Worm (Caenorhabditis elegans) whole organism, young adult: ENCODE results near the gene ugt-29.

Source experiments
- B0035.1 ChIP-seq: sonication (generic microtip); optimal IDR thresholded peaks from 2 replicates; lab custom pipeline; 2016; ENCODE audit warnings: missing genetic modification characterization, mild to moderate bottlenecking, missing compliant biosample characterization, missing genotype, missing genetic modification reagents
- F49E8.2 ChIP-seq: sonication (generic microtip); optimal IDR thresholded peaks from 3 replicates; lab custom pipeline; 2017; ENCODE audit warnings: missing genetic modification characterization, mild to moderate bottlenecking, missing compliant biosample characterization, antibody characterized with exemption, moderate library complexity; ENCODE audit not compliant: insufficient read depth
- K11D2.4 ChIP-seq: fragments of 200-800 bp; sonication (Bioruptor generic); IDR thresholded peaks from 2 replicates; pipeline ENCODE4 v1.3.6; 2022; ENCODE audit warnings: missing genetic modification reagents, missing genetic modification characterization, missing compliant biosample characterization
- T26A5.8 ChIP-seq: sonication (generic microtip); optimal IDR thresholded peaks from 2 replicates; lab custom pipeline; 2016; ENCODE audit warnings: missing genetic modification characterization, missing compliant biosample characterization
- Y53F4B.3 ChIP-seq: fragments of 200-800 bp; sonication (Bioruptor generic); IDR thresholded peaks from 2 replicates; pipeline ENCODE4 v1.3.6; 2022; ENCODE audit warnings: missing genetic modification reagents, missing genetic modification characterization, missing compliant biosample characterization
- Y53G8AR.9 ChIP-seq: fragments of 200-800 bp; sonication (Bioruptor generic); conservative IDR thresholded peaks from 2 replicates; pipeline ENCODE4 v1.3.6; 2022; ENCODE audit warnings: missing genetic modification reagents, missing genetic modification characterization, missing compliant biosample characterization
- Y67H2A.10 ChIP-seq: fragments of 200-800 bp; sonication (Bioruptor generic); conservative IDR thresholded peaks from 2 replicates; pipeline ENCODE4 v1.3.6; 2022; ENCODE audit warnings: missing genetic modification reagents, missing genetic modification characterization, missing compliant biosample characterization
- aptf-2 ChIP-seq: fragments of 200-800 bp; sonication (Bioruptor generic); conservative IDR thresholded peaks from 2 replicates; pipeline ENCODE4 v1.3.6; 2022; ENCODE audit warnings: missing genetic modification reagents, missing genetic modification characterization, missing compliant biosample characterization
- atf-7 ChIP-seq: sonication (generic microtip); optimal IDR thresholded peaks from 2 replicates; lab custom pipeline; 2017; ENCODE audit warnings: mild to moderate bottlenecking, missing genetic modification characterization, missing compliant biosample characterization
- attf-6 ChIP-seq: fragments of 200-800 bp; sonication (Bioruptor generic); IDR thresholded peaks from 2 replicates; pipeline ENCODE4 v1.3.6; 2022; ENCODE audit warnings: missing genetic modification reagents, missing genetic modification characterization, missing compliant biosample characterization
- ccch-3 ChIP-seq: fragments of 200-800 bp; sonication (Bioruptor generic); optimal IDR thresholded peaks from 2 replicates; lab custom pipeline; 2018; ENCODE audit warnings: mild to moderate bottlenecking, missing genetic modification characterization, missing compliant biosample characterization
- ceh-27 ChIP-seq: fragments of 200-800 bp; sonication (Bioruptor generic); optimal IDR thresholded peaks from 2 replicates; lab custom pipeline; 2018; ENCODE audit warnings: mild to moderate bottlenecking, missing genetic modification characterization, moderate library complexity, missing compliant biosample characterization
- ceh-91 ChIP-seq: fragments of 200-800 bp; sonication (Bioruptor generic); IDR thresholded peaks from 2 replicates; pipeline ENCODE4 v1.3.6; 2022; ENCODE audit warnings: missing genetic modification reagents, missing genetic modification characterization, missing compliant biosample characterization
- dox-1 ChIP-seq: fragments of 200-800 bp; sonication (Bioruptor generic); IDR thresholded peaks from 2 replicates; pipeline ENCODE4 v1.3.6; 2022; ENCODE audit warnings: missing genetic modification reagents, missing genetic modification characterization, missing compliant biosample characterization
- dpl-1 ChIP-seq: fragments of 150-350 bp; optimal IDR thresholded peaks from 2 replicates; lab custom pipeline; 2014; ENCODE audit warnings: missing biosample characterization, missing genetic modification reagents, missing genetic modification characterization
- efl-1 ChIP-seq: fragments of 150-350 bp; optimal IDR thresholded peaks from 2 replicates; lab custom pipeline; 2014; ENCODE audit warnings: missing biosample characterization, missing genetic modification reagents, missing genetic modification characterization
- egrh-3 ChIP-seq: fragments of 200-800 bp; sonication (Bioruptor generic); IDR thresholded peaks from 2 replicates; pipeline ENCODE4 v1.3.6; 2022; ENCODE audit warnings: missing genetic modification reagents, missing genetic modification characterization, missing compliant biosample characterization
- gei-17 ChIP-seq: fragments of 200-800 bp; sonication (Bioruptor generic); optimal IDR thresholded peaks from 2 replicates; lab custom pipeline; 2018; ENCODE audit warnings: mild to moderate bottlenecking, missing genetic modification characterization, missing compliant biosample characterization
- hlh-26 ChIP-seq: fragments of 200-800 bp; sonication (Bioruptor generic); conservative IDR thresholded peaks from 2 replicates; pipeline ENCODE4 v1.3.6; 2022; ENCODE audit warnings: missing genetic modification reagents, missing genetic modification characterization, missing compliant biosample characterization
- hrde-1 ChIP-seq: sonication (generic microtip); optimal IDR thresholded peaks from 2 replicates; lab custom pipeline; 2016; ENCODE audit warnings: missing genetic modification characterization, mild to moderate bottlenecking, missing compliant biosample characterization, moderate library complexity, missing genotype, missing genetic modification reagents, borderline replicate concordance
- hsf-1 ChIP-seq: fragments of 200-800 bp; sonication (Bioruptor generic); IDR thresholded peaks from 2 replicates; pipeline ENCODE4 v1.3.6; 2022; ENCODE audit warnings: missing genetic modification reagents, missing genetic modification characterization, missing compliant biosample characterization
- lin-26 ChIP-seq: fragments of 200-800 bp; sonication (Bioruptor generic); IDR thresholded peaks from 2 replicates; pipeline ENCODE4 v1.3.6; 2022; ENCODE audit warnings: missing genetic modification reagents, missing genetic modification characterization, missing compliant biosample characterization
- lin-35 ChIP-seq, 3 experiments: fragments of 150-350 bp in 2 of 3; sonication (generic microtip) in 1 of 3; optimal IDR thresholded peaks; 2 replicates each; lab custom pipeline; 2014 to 2018; ENCODE audit warnings: missing biosample characterization in 3 of 3, missing genetic modification characterization in 3 of 3, missing genetic modification reagents in 3 of 3
- lir-1 ChIP-seq: fragments of 200-800 bp; sonication (Bioruptor generic); conservative IDR thresholded peaks from 2 replicates; pipeline ENCODE4 v1.3.6; 2022; ENCODE audit warnings: missing genetic modification reagents, missing genetic modification characterization, missing compliant biosample characterization
- lsl-1 ChIP-seq: fragments of 200-800 bp; sonication (Bioruptor generic); optimal IDR thresholded peaks from 2 replicates; lab custom pipeline; 2018; ENCODE audit warnings: mild to moderate bottlenecking, missing genetic modification characterization, moderate library complexity, missing compliant biosample characterization
- madf-3 ChIP-seq: fragments of 200-800 bp; sonication (Bioruptor generic); IDR thresholded peaks from 2 replicates; pipeline ENCODE4 v1.3.6; 2022; ENCODE audit warnings: missing genetic modification reagents, missing genetic modification characterization, missing compliant biosample characterization
- rcor-1 ChIP-seq: fragments of 200-800 bp; sonication (Bioruptor generic); IDR thresholded peaks from 2 replicates; pipeline ENCODE4 v1.3.6; 2022; ENCODE audit warnings: missing genetic modification reagents, missing genetic modification characterization, missing compliant biosample characterization
- repo-1 ChIP-seq: sonication (generic microtip); optimal IDR thresholded peaks from 2 replicates; lab custom pipeline; 2017; ENCODE audit warnings: mild to moderate bottlenecking, missing genetic modification characterization, missing compliant biosample characterization
- sdz-38 ChIP-seq: sonication (generic microtip); optimal IDR thresholded peaks from 2 replicates; lab custom pipeline; 2016; ENCODE audit warnings: missing genotype, missing genetic modification characterization, missing compliant biosample characterization
- snpc-1.3 ChIP-seq: sonication (generic microtip); optimal IDR thresholded peaks from 2 replicates; lab custom pipeline; 2017; ENCODE audit warnings: missing genetic modification characterization, mild to moderate bottlenecking, missing compliant biosample characterization, antibody characterized with exemption, moderate library complexity, missing genotype, missing genetic modification reagents; ENCODE audit not compliant: insufficient read depth
- somi-1 ChIP-seq: fragments of 200-800 bp; sonication (Bioruptor generic); optimal IDR thresholded peaks from 2 replicates; lab custom pipeline; 2018; ENCODE audit warnings: mild to moderate bottlenecking, missing genetic modification characterization, missing compliant biosample characterization
- tbp1 ChIP-seq: fragments of 200-800 bp; sonication (Bioruptor generic); optimal IDR thresholded peaks from 2 replicates; lab custom pipeline; 2018; ENCODE audit warnings: mild to moderate bottlenecking, missing genetic modification characterization, missing compliant biosample characterization
- tlf-1 ChIP-seq: fragments of 200-800 bp; sonication (Bioruptor generic); optimal IDR thresholded peaks from 2 replicates; lab custom pipeline; 2018; ENCODE audit warnings: mild to moderate bottlenecking, missing genetic modification characterization, missing compliant biosample characterization
- ztf-25 ChIP-seq: fragments of 200-800 bp; sonication (Bioruptor generic); IDR thresholded peaks from 2 replicates; pipeline ENCODE4 v1.3.6; 2022; ENCODE audit warnings: missing genetic modification reagents, missing genetic modification characterization, missing compliant biosample characterization
- ztf-3 ChIP-seq: fragments of 200-800 bp; sonication (Bioruptor generic); optimal IDR thresholded peaks from 2 replicates; lab custom pipeline; 2018; ENCODE audit warnings: mild to moderate bottlenecking, missing genetic modification characterization, missing compliant biosample characterization

Gene ugt-29

ce11 chrV:664337-664847 lies 35.0 kb downstream of the ugt-29 start, which contains the start of the genes F31F4.11 and srh-266:
Gene F31F4.11 (minus strand): TSS chrV:664437.
Gene srh-266 (plus strand): TSS chrV:664797.
- TF ChIP-seq dox-1 (GFP tag; lab: Robert Waterston, UW): no peak
- no peak for TF ChIP-seq somi-1 (GFP tag; lab: Kevin White, UChicago)
- no peak for TF ChIP-seq aptf-2 (GFP tag; lab: Robert Waterston, UW)
- TF ChIP-seq hlh-26: no peak
- TF ChIP-seq hrde-1 (tag; lab: Kevin White, UChicago): no peak
- no peak for TF ChIP-seq lin-26 (GFP tag; lab: Robert Waterston, UW)
- no peak for TF ChIP-seq Y53F4B.3
- TF ChIP-seq dpl-1 (GFP tag; lab: Kevin White, UChicago): no peak
- TF ChIP-seq B0035.1 (tag; lab: Kevin White, UChicago): no peak
- no peak for TF ChIP-seq lir-1 (GFP tag; lab: Robert Waterston, UW)
- no peak for TF ChIP-seq tlf-1
- TF ChIP-seq ztf-3 (GFP tag; lab: Kevin White, UChicago): no peak
- no peak for TF ChIP-seq ztf-25 (GFP tag; lab: Robert Waterston, UW)

- TF ChIP-seq atf-7 (no peak), hrde-1 (tag; lab: Kevin White, UChicago) (no peak), ceh-27 (GFP tag; lab: Kevin White, UChicago) (no peak), K11D2.4 (GFP tag; lab: Robert Waterston, UW) (no peak), lin-35 (GFP tag; optimal IDR thresholded peaks at IDR 0.05; lab: Kevin White, UChicago) (no peak), snpc-1.3 (tag; lab: Kevin White, UChicago) (no peak), lsl-1 (GFP tag; lab: Kevin White, UChicago) (no peak), gei-17 (GFP tag; lab: Kevin White, UChicago) (no peak), tbp1 (no peak), rcor-1 (GFP tag; lab: Robert Waterston, UW) (no peak), Y67H2A.10 (no peak), Y53G8AR.9 (GFP tag; lab: Robert Waterston, UW) (no peak), efl-1 (GFP tag; lab: Kevin White, UChicago) (no peak), attf-6 (GFP tag; lab: Robert Waterston, UW) (no peak), T26A5.8 (no peak), ccch-3 (GFP tag; lab: Kevin White, UChicago) (no peak), F49E8.2 (no peak), repo-1 (tag; lab: Kevin White, UChicago) (no peak)
Observed at ce11 chrV:660210-660609, 39.2 kb downstream of the ugt-29 start, which contains the start of gene F31F4.17. Gene F31F4.17 (minus strand): TSS chrV:660310.

DNA sequence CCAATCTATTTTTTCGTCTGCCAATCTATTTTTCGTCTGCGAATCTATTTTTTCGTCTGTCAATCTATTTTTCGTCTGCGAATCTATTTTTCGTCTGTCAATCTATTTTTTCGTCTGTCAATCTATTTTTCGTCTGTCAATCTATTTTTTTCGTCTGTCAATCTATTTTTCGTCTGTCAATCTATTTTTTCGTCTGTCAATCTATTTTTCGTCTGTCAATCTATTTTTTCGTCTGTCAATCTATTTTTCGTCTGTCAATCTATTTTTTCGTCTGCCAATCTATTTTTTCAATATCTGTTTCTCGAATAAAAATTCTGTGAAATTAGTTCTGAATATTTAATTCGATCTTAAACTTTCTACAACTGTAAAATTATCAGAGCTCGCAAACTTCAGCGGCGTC lies 41.2 kb downstream of the ugt-29 start:
- peak; percentile 99; the same call in 1 of the 2 replicates for TF ChIP-seq Y53F4B.3
- TF ChIP-seq egrh-3: peak; percentile 92
- peak; percentile 74; the same call in 1 of the 2 replicates for TF ChIP-seq madf-3 (GFP tag; lab: Robert Waterston, UW)
- TF ChIP-seq ceh-91 (GFP tag; lab: Robert Waterston, UW): peak; percentile 44; the same call in 1 of the 2 replicates
- TF ChIP-seq hsf-1: 0 out of 2 replicates have a peak, but pooled peaks have one; percentile 35

ce11 chrV:657678-658077 lies 41.7 kb downstream of the ugt-29 start, which contains the start of gene srh-246:
Gene srh-246 (minus strand): TSS chrV:657778.
- no peak for TF ChIP-seq sdz-38 (tag; lab: Kevin White, UChicago)
